Fruit fly (Drosophila melanogaster): ENCODE data around the gene CG32668.

DNA sequence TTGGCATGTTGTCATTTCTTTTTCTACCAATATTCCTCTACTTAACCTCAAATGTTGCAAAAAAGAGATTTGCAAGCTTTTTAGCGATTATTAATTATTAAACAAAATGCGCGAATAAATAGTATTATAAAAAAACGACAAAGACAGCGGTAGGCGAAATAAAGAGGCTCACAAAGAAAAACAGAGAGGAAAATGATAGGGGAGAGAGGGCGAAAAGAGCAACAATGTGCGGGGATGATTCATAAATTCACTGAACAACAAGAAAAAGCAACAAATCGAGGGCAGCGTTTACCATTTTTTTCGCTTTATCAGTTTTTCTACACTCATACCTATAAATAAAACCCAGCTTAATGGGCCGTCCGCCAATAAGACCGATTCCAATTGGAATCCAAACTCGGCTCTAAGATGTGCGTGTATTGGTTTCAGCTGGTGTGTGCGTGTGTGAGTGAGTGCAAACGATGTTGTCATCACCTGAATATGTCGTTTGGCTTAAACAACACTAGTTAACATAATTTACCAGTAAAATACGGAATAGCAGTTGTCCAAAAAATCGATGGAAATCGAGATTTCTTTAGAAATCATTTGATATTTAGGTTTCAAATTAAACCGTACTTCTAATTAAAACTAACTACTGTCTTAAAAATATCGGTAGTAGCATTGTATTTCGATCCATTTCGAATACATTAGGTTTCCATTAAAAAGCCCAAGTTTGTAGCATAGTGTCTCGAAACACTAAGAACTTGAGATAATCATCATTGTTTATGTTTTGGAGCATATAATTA lies 3.6 kb downstream of the CG32668 start:
- TF ChIP-seq CG8478 (optimal IDR thresholded peaks at IDR 0.05) (no peak), CTCF (optimal IDR thresholded peaks at IDR 0.05) (no peak)
